Worm (Caenorhabditis elegans) whole organism, young adult: ENCODE results near the gene C43D7.4.

Experiments
- B0019.2 ChIP-seq: fragments of 200-800 bp; sonication (Bioruptor generic); conservative IDR thresholded peaks from 2 replicates; pipeline ENCODE4 v1.3.6; 2022; ENCODE audit warnings: missing genetic modification reagents, missing genetic modification characterization, missing compliant biosample characterization
- B0336.3 ChIP-seq: fragments of 200-800 bp; sonication (Bioruptor generic); IDR thresholded peaks from 2 replicates; pipeline ENCODE4 v1.3.6; 2022; ENCODE audit warnings: missing genetic modification characterization, missing compliant biosample characterization
- C06A6.2 ChIP-seq: fragments of 200-800 bp; sonication (Bioruptor generic); conservative IDR thresholded peaks from 2 replicates; pipeline ENCODE4 v1.3.6; 2022; ENCODE audit warnings: missing genetic modification characterization, missing compliant biosample characterization
- D2030.7 ChIP-seq: fragments of 200-800 bp; sonication (Bioruptor generic); IDR thresholded peaks from 2 replicates; pipeline ENCODE4 v1.3.6; 2022; ENCODE audit warnings: missing genetic modification reagents, missing genetic modification characterization, missing compliant biosample characterization
- F33H1.4 ChIP-seq: fragments of 200-800 bp; sonication (Bioruptor generic); IDR thresholded peaks from 2 replicates; pipeline ENCODE4 v1.3.6; 2022; ENCODE audit warnings: missing genetic modification reagents, missing genetic modification characterization, missing compliant biosample characterization
- F55B11.4 ChIP-seq: sonication (generic microtip); optimal IDR thresholded peaks from 2 replicates; lab custom pipeline; 2016; ENCODE audit warnings: missing compliant biosample characterization, missing genetic modification characterization, borderline replicate concordance; ENCODE audit not compliant: insufficient read depth
- K11D2.4 ChIP-seq: fragments of 200-800 bp; sonication (Bioruptor generic); IDR thresholded peaks from 2 replicates; pipeline ENCODE4 v1.3.6; 2022; ENCODE audit warnings: missing genetic modification reagents, missing genetic modification characterization, missing compliant biosample characterization
- Y95B8A.8 ChIP-seq: fragments of 200-800 bp; sonication (Bioruptor generic); IDR thresholded peaks from 2 replicates; pipeline ENCODE4 v1.3.6; 2022; ENCODE audit warnings: missing genetic modification reagents, missing genetic modification characterization, missing compliant biosample characterization
- akir-1 ChIP-seq: fragments of 200-800 bp; sonication (Bioruptor generic); optimal IDR thresholded peaks from 2 replicates; lab custom pipeline; 2018; ENCODE audit warnings: mild to moderate bottlenecking, missing genetic modification characterization, moderate library complexity, missing compliant biosample characterization
- dpff-1 ChIP-seq: sonication (generic microtip); optimal IDR thresholded peaks from 2 replicates; lab custom pipeline; 2017; ENCODE audit warnings: mild to moderate bottlenecking, missing genetic modification characterization, missing compliant biosample characterization
- dpl-1 ChIP-seq: fragments of 150-350 bp; optimal IDR thresholded peaks from 2 replicates; lab custom pipeline; 2014; ENCODE audit warnings: missing biosample characterization, missing genetic modification reagents, missing genetic modification characterization
- efl-1 ChIP-seq: fragments of 150-350 bp; optimal IDR thresholded peaks from 2 replicates; lab custom pipeline; 2014; ENCODE audit warnings: missing biosample characterization, missing genetic modification reagents, missing genetic modification characterization
- egl-44 ChIP-seq: fragments of 200-800 bp; sonication (Bioruptor generic); IDR thresholded peaks from 2 replicates; pipeline ENCODE4 v1.3.6; 2022; ENCODE audit warnings: missing genetic modification reagents, missing genetic modification characterization, missing compliant biosample characterization
- egrh-3 ChIP-seq: fragments of 200-800 bp; sonication (Bioruptor generic); IDR thresholded peaks from 2 replicates; pipeline ENCODE4 v1.3.6; 2022; ENCODE audit warnings: missing genetic modification reagents, missing genetic modification characterization, missing compliant biosample characterization
- fkh-3 ChIP-seq: sonication (generic microtip); optimal IDR thresholded peaks from 2 replicates; lab custom pipeline; 2016; ENCODE audit warnings: mild to moderate bottlenecking, missing genetic modification characterization, missing compliant biosample characterization
- him-1 ChIP-seq: sonication (generic microtip); optimal IDR thresholded peaks from 2 replicates; lab custom pipeline; 2016; ENCODE audit warnings: missing genotype, missing genetic modification reagents, missing genetic modification characterization, missing compliant biosample characterization
- hrde-1 ChIP-seq: sonication (generic microtip); optimal IDR thresholded peaks from 2 replicates; lab custom pipeline; 2016; ENCODE audit warnings: missing genetic modification characterization, mild to moderate bottlenecking, missing compliant biosample characterization, moderate library complexity, missing genotype, missing genetic modification reagents, borderline replicate concordance
- hsf-1 ChIP-seq: fragments of 200-800 bp; sonication (Bioruptor generic); IDR thresholded peaks from 2 replicates; pipeline ENCODE4 v1.3.6; 2022; ENCODE audit warnings: missing genetic modification reagents, missing genetic modification characterization, missing compliant biosample characterization
- let-526 ChIP-seq: fragments of 200-800 bp; sonication (Bioruptor generic); IDR thresholded peaks from 2 replicates; pipeline ENCODE4 v1.3.6; 2022; ENCODE audit warnings: missing genetic modification reagents, missing genetic modification characterization, missing compliant biosample characterization
- lin-26 ChIP-seq: fragments of 200-800 bp; sonication (Bioruptor generic); IDR thresholded peaks from 2 replicates; pipeline ENCODE4 v1.3.6; 2022; ENCODE audit warnings: missing genetic modification reagents, missing genetic modification characterization, missing compliant biosample characterization
- lin-35 ChIP-seq, 3 experiments: fragments of 150-350 bp in 2 of 3; sonication (generic microtip) in 1 of 3; optimal IDR thresholded peaks; 2 replicates each; lab custom pipeline; 2014 to 2018; ENCODE audit warnings: missing biosample characterization in 3 of 3, missing genetic modification characterization in 3 of 3, missing genetic modification reagents in 3 of 3
- madf-3 ChIP-seq: fragments of 200-800 bp; sonication (Bioruptor generic); IDR thresholded peaks from 2 replicates; pipeline ENCODE4 v1.3.6; 2022; ENCODE audit warnings: missing genetic modification reagents, missing genetic modification characterization, missing compliant biosample characterization
- mcd-1 ChIP-seq: fragments of 200-800 bp; sonication (Bioruptor generic); IDR thresholded peaks from 2 replicates; pipeline ENCODE4 v1.3.6; 2022; ENCODE audit warnings: missing genetic modification reagents, missing genetic modification characterization, missing compliant biosample characterization
- mes-4 ChIP-seq: sonication (generic microtip); optimal IDR thresholded peaks from 2 replicates; lab custom pipeline; 2016; ENCODE audit warnings: missing genotype, missing genetic modification characterization, missing compliant biosample characterization
- nfya-1 ChIP-seq: sonication (generic microtip); optimal IDR thresholded peaks from 2 replicates; lab custom pipeline; 2017; ENCODE audit warnings: antibody characterized with exemption, missing compliant biosample characterization, missing genetic modification characterization, borderline replicate concordance; ENCODE audit not compliant: insufficient read depth
- nhr-120 ChIP-seq: fragments of 200-800 bp; sonication (Bioruptor generic); IDR thresholded peaks from 2 replicates; pipeline ENCODE4 v1.3.6; 2022; ENCODE audit warnings: missing genetic modification characterization, missing compliant biosample characterization
- snpc-3.4 ChIP-seq: sonication (generic microtip); optimal IDR thresholded peaks from 2 replicates; lab custom pipeline; 2017; ENCODE audit warnings: missing genetic modification characterization, mild to moderate bottlenecking, missing compliant biosample characterization, antibody characterized with exemption, moderate library complexity, missing genotype, missing genetic modification reagents
- sptf-2 ChIP-seq: fragments of 200-800 bp; sonication (Bioruptor generic); optimal IDR thresholded peaks from 2 replicates; lab custom pipeline; 2018; ENCODE audit warnings: mild to moderate bottlenecking, missing genetic modification characterization, missing compliant biosample characterization
- unc-130 ChIP-seq: sonication (generic microtip); optimal IDR thresholded peaks from 2 replicates; lab custom pipeline; 2016; ENCODE audit warnings: missing genetic modification reagents, missing genetic modification characterization, missing compliant biosample characterization
- zfh-2 ChIP-seq: fragments of 200-800 bp; sonication (Bioruptor generic); conservative IDR thresholded peaks from 2 replicates; pipeline ENCODE4 v1.3.6; 2022; ENCODE audit warnings: missing genetic modification reagents, missing genetic modification characterization, missing compliant biosample characterization
- zim-3 ChIP-seq: sonication (generic microtip); optimal IDR thresholded peaks from 2 replicates; lab custom pipeline; 2017; ENCODE audit warnings: mild to moderate bottlenecking, missing genetic modification characterization, moderate library complexity, missing compliant biosample characterization
- ztf-25 ChIP-seq: fragments of 200-800 bp; sonication (Bioruptor generic); IDR thresholded peaks from 2 replicates; pipeline ENCODE4 v1.3.6; 2022; ENCODE audit warnings: missing genetic modification reagents, missing genetic modification characterization, missing compliant biosample characterization
- ztf-26 ChIP-seq: sonication (generic microtip); optimal IDR thresholded peaks from 2 replicates; lab custom pipeline; 2017; ENCODE audit warnings: missing genetic modification characterization, missing compliant biosample characterization
- ztf-28 ChIP-seq: fragments of 200-800 bp; sonication (Bioruptor generic); IDR thresholded peaks from 2 replicates; pipeline ENCODE4 v1.3.6; 2022; ENCODE audit warnings: missing genetic modification reagents, missing genetic modification characterization, missing compliant biosample characterization

C43D7.4 gene

DNA sequence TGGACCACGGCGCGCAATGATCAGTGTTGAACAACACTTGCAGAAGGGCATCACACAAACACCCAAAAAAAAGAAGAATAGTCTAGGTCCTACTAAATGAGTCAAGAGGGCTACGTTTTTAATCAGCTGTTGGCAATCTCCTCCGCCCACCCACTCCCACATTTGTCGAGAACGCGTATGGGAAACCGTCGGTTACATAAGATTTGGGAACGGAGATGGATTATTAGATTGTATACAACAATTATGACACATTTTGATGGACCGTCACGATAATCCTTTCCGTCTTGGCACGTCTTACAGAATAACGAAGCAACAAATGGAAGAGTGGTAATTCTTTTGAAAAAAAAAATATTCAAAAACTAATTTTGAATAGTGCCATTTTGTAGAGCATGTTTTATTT is 36.4 kb downstream of the C43D7.4 start:
- no peak for TF ChIP-seq B0336.3
- no peak for TF ChIP-seq ztf-28 (GFP tag; lab: Robert Waterston, UW)
- TF ChIP-seq fkh-3 (tag; lab: Kevin White, UChicago): no peak
- no peak for TF ChIP-seq nhr-120
- TF ChIP-seq D2030.7: no peak
- no peak for TF ChIP-seq lin-35 (GFP tag; optimal IDR thresholded peaks at IDR 0.05; lab: Kevin White, UChicago)
- no peak for TF ChIP-seq akir-1 (GFP tag; lab: Kevin White, UChicago)
- no peak for TF ChIP-seq dpl-1
- TF ChIP-seq zim-3 (tag; lab: Kevin White, UChicago): no peak

DNA sequence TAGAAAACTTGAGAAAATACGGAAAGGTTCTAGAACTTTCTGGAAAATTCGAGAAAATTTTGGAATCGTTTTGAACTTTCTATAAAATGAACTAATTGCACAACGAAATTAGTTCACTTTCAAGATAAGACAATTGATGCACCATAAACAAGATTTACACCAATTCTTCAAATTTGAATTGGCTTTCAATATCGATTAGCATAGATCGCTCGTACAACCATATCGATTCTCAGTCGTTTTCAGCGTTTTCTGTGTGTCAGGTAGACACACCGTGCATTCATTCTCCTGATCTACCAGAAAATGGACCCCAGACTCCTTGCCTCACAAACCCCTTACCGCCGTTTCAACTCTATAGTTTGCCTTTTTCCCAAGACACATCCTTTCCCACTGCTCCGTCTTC is 40.0 kb downstream of the C43D7.4 start, which contains the start of gene fbxb-117:
TSS of gene fbxb-117 (plus strand) at position 301 of the 400 bp plus-strand sequence.
- no peak for TF ChIP-seq lin-26
- no peak for TF ChIP-seq madf-3 (GFP tag; lab: Robert Waterston, UW)
- TF ChIP-seq mes-4 (tag; lab: Kevin White, UChicago): no peak
- TF ChIP-seq K11D2.4 (GFP tag; lab: Robert Waterston, UW): no peak
- no peak for TF ChIP-seq egrh-3 (GFP tag; lab: Robert Waterston, UW)
- TF ChIP-seq efl-1: no peak
- TF ChIP-seq F33H1.4 (GFP tag; lab: Robert Waterston, UW): no peak
- no peak for TF ChIP-seq let-526
- TF ChIP-seq ztf-26: no peak
- TF ChIP-seq mcd-1 (GFP tag; lab: Robert Waterston, UW): no peak

DNA sequence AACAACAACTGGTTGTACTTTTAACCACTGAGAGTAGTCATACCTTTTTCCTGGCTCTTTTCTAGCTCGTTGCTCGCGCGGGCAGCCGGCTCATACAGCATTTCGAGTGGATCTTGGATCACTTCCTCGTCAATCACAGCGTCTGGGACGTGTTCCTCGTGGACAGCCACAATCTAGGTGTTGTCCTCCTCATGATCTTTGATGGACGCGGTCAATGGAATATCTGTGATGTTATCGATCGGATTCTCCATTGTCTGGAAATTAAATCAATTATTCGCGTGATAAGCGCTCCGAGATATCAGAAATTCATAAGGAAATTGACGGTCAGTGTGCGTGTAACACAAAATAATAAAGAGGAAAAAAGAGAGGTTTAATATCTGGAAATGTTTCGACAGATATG is 42.4 kb downstream of the C43D7.4 start, which contains the start of gene F21D9.8:
TSS of gene F21D9.8 (minus strand) at position 101 of the 400 bp plus-strand sequence.
- TF ChIP-seq sptf-2: no peak
- no peak for TF ChIP-seq ztf-25 (GFP tag; lab: Robert Waterston, UW)
- no peak for TF ChIP-seq unc-130 (GFP tag; lab: Kevin White, UChicago)
- TF ChIP-seq hrde-1: no peak
- TF ChIP-seq hsf-1: no peak
- no peak for TF ChIP-seq nfya-1 (tag; lab: Kevin White, UChicago)
- TF ChIP-seq snpc-3.4 (tag; lab: Kevin White, UChicago): no peak
- no peak for TF ChIP-seq B0019.2
- no peak for TF ChIP-seq him-1
- TF ChIP-seq dpff-1 (tag; lab: Kevin White, UChicago): no peak
- TF ChIP-seq F55B11.4 (tag; lab: Kevin White, UChicago): no peak

- TF ChIP-seq egl-44 (no peak), egrh-3 (GFP tag; lab: Robert Waterston, UW) (peak; percentile 23; the same call in 1 of the 2 replicates), zfh-2 (GFP tag; lab: Robert Waterston, UW) (peak; percentile 63; the same call in 1 of the 2 replicates)
Measured at ce11 chrV:19278488-19278887, 43.8 kb downstream of the C43D7.4 start.

ce11 chrV:19276354-19276753 is 45.9 kb downstream of the C43D7.4 start:
- 0 out of 2 replicates have a peak, but pooled peaks have one; percentile 58 for TF ChIP-seq nhr-120
- TF ChIP-seq C06A6.2: no peak
- no peak for TF ChIP-seq Y95B8A.8 (GFP tag; lab: Robert Waterston, UW)
- no peak for TF ChIP-seq madf-3 (GFP tag; lab: Robert Waterston, UW)
